Fruit fly (Drosophila melanogaster) whole organism, pupa: ENCODE measurements around the gene gskt.

Experiments used
- CG10348 ChIP-seq: fragments of 200-800 bp; sonication (Bioruptor generic); IDR thresholded peaks from 2 replicates; pipeline ENCODE4 v1.3.6; 2022; ENCODE audit warnings: missing biosample characterization, missing genetic modification characterization
- CG12605 ChIP-seq: fragments of 200-800 bp; sonication (Bioruptor generic); IDR thresholded peaks from 2 replicates; pipeline ENCODE4 v1.3.6; 2022; ENCODE audit warnings: missing biosample characterization, missing genetic modification characterization
- CG13204 ChIP-seq: fragments of 200-800 bp; sonication (Bioruptor generic); optimal IDR thresholded peaks from 2 replicates; lab custom pipeline; 2018; ENCODE audit warnings: missing biosample characterization, mild to moderate bottlenecking, missing genetic modification characterization, moderate library complexity
- CG14655 ChIP-seq: fragments of 200-800 bp; sonication (Bioruptor generic); optimal IDR thresholded peaks from 3 replicates; lab custom pipeline; 2017; ENCODE audit warnings: mild to moderate bottlenecking, missing biosample characterization, missing genetic modification reagents, missing genetic modification characterization
- CG34367 ChIP-seq: fragments of 200-800 bp; sonication (Bioruptor generic); optimal IDR thresholded peaks from 2 replicates; lab custom pipeline; 2018; ENCODE audit warnings: missing biosample characterization, mild to moderate bottlenecking, missing genetic modification characterization
- CG8301 ChIP-seq: fragments of 200-800 bp; sonication (Bioruptor generic); optimal IDR thresholded peaks from 2 replicates; lab custom pipeline; 2018; ENCODE audit warnings: missing biosample characterization, mild to moderate bottlenecking, missing genetic modification characterization
- D1 ChIP-seq: fragments of 200-800 bp; sonication (Bioruptor generic); optimal IDR thresholded peaks from 2 replicates; lab custom pipeline; 2018; ENCODE audit warnings: missing biosample characterization, mild to moderate bottlenecking, missing genetic modification characterization, moderate library complexity
- EcR ChIP-seq: fragments of 200-800 bp; sonication (Bioruptor generic); optimal IDR thresholded peaks from 3 replicates; lab custom pipeline; 2019; ENCODE audit warnings: missing biosample characterization, missing genetic modification characterization, mild to moderate bottlenecking, moderate library complexity, missing genetic modification reagents
- Pif1B ChIP-seq: fragments of 200-800 bp; sonication (Bioruptor generic); optimal IDR thresholded peaks from 3 replicates; lab custom pipeline; 2016; ENCODE audit warnings: missing biosample characterization, missing genetic modification characterization
- Snoo ChIP-seq: fragments of 200-800 bp; sonication (Bioruptor generic); optimal IDR thresholded peaks from 3 replicates; lab custom pipeline; 2017; ENCODE audit warnings: missing biosample characterization, mild to moderate bottlenecking, missing genetic modification characterization, inconsistent platforms
- gl ChIP-seq: fragments of 200-800 bp; sonication (Bioruptor generic); optimal IDR thresholded peaks from 2 replicates; lab custom pipeline; 2018; ENCODE audit warnings: missing biosample characterization, mild to moderate bottlenecking, missing genetic modification characterization
- rn ChIP-seq: fragments of 200-800 bp; sonication (Bioruptor generic); IDR thresholded peaks from 2 replicates; pipeline ENCODE4 v1.3.6; 2022; ENCODE audit warnings: missing biosample characterization, missing genetic modification characterization

dm6 chr3R:31340769-31341168 is 31.5 kb upstream of the gskt start:
- no peak for TF ChIP-seq CG13204 (GFP tag; lab: Kevin White, UChicago)
- no peak for TF ChIP-seq CG10348
- TF ChIP-seq gl (tag; lab: Kevin White, UChicago) = no peak
- no peak for TF ChIP-seq D1 (tag; lab: Kevin White, UChicago)
- TF ChIP-seq EcR (GFP tag; lab: Kevin White, UChicago) = no peak
- TF ChIP-seq CG8301 (tag; lab: Kevin White, UChicago) = no peak
- no peak for TF ChIP-seq rn (GFP tag; lab: Robert Waterston, UW)
- TF ChIP-seq Snoo (tag; lab: Kevin White, UChicago) = no peak
- TF ChIP-seq Pif1B (GFP tag; lab: Kevin White, UChicago) = no peak
- no peak for TF ChIP-seq CG14655
- TF ChIP-seq CG12605 = no peak
- no peak for TF ChIP-seq CG34367 (tag; lab: Kevin White, UChicago)
